Worm (Caenorhabditis elegans) whole organism, L3 larva: ENCODE measurements around the gene Y57A10B.7.

Source experiments
- R02D3.7 ChIP-seq: fragments of 150-350 bp; optimal IDR thresholded peaks from 2 replicates; lab custom pipeline; 2014; ENCODE audit warnings: missing biosample characterization, missing genetic modification characterization
- egl-27 ChIP-seq: sonication (generic microtip); optimal IDR thresholded peaks from 4 replicates; lab custom pipeline; 2017; ENCODE audit warnings: missing biosample characterization, missing genetic modification reagents, missing genetic modification characterization
- elt-1 ChIP-seq: fragments of 150-350 bp; optimal IDR thresholded peaks from 2 replicates; lab custom pipeline; 2014; ENCODE audit warnings: missing biosample characterization, missing genetic modification characterization
- fkh-2 ChIP-seq: fragments of 150-350 bp; optimal IDR thresholded peaks from 2 replicates; lab custom pipeline; 2014; ENCODE audit warnings: missing biosample characterization, missing genetic modification reagents, missing genetic modification characterization
- nhr-237 ChIP-seq: fragments of 150-350 bp; optimal IDR thresholded peaks from 2 replicates; lab custom pipeline; 2014; ENCODE audit warnings: missing biosample characterization, missing genetic modification characterization
- sea-2 ChIP-seq: fragments of 150-350 bp; sonication (generic microtip); optimal IDR thresholded peaks from 4 replicates; lab custom pipeline; 2014; ENCODE audit warnings: missing biosample characterization, missing genetic modification reagents, missing genetic modification characterization

ce11 chrII:12387487-12387886 lies 6.1 kb downstream of the Y57A10B.7 start:
- TF ChIP-seq sea-2 (no peak), nhr-237 (no peak), elt-1 (no peak), egl-27 (tag; lab: Kevin White, UChicago) (no peak), R02D3.7 (no peak), fkh-2 (no peak)
